Worm (Caenorhabditis elegans) whole organism, mixed stage, embryonic: ENCODE data around the gene str-159.

Experiments used
- elt-1 ChIP-seq: sonication (generic microtip); optimal IDR thresholded peaks from 2 replicates; lab custom pipeline; 2017; ENCODE audit warnings: missing genetic modification characterization, mild to moderate bottlenecking, missing compliant biosample characterization, antibody characterized with exemption, moderate library complexity, borderline replicate concordance; ENCODE audit not compliant: insufficient read depth
- lsy-2 ChIP-seq: fragments of 150-350 bp; optimal IDR thresholded peaks from 2 replicates; lab custom pipeline; 2014; ENCODE audit warnings: missing biosample characterization, missing genetic modification characterization

ce11 chrIV:4905645-4906135 is 3.4 kb upstream of the str-159 start, which contains the start of gene T08B6.4:
- no peak for TF ChIP-seq elt-1 (tag; lab: Kevin White, UChicago)
- no peak for TF ChIP-seq lsy-2 (tag; lab: Kevin White, UChicago)
